Fruit fly (Drosophila melanogaster) whole organism, embryonic: Measurements from ENCODE around the gene CG6927.

ENCODE experiments used
- Atf-2 ChIP-seq: fragments of 200-800 bp; sonication (Bioruptor generic); optimal IDR thresholded peaks from 2 replicates; lab custom pipeline; 2016; ENCODE audit warnings: missing biosample characterization, missing genetic modification characterization
- Atf3 ChIP-seq: fragments of 200-800 bp; sonication (Bioruptor generic); optimal IDR thresholded peaks from 3 replicates; lab custom pipeline; 2016; ENCODE audit warnings: missing biosample characterization, missing genetic modification characterization
- Atf6 ChIP-seq: fragments of 200-800 bp; sonication (Bioruptor generic); IDR thresholded peaks from 2 replicates; pipeline ENCODE4 v1.3.6; 2022; ENCODE audit warnings: missing biosample characterization, missing genetic modification characterization
- Bteb2 ChIP-seq: fragments of 200-800 bp; sonication (Bioruptor generic); optimal IDR thresholded peaks from 2 replicates; lab custom pipeline; 2016; ENCODE audit warnings: missing biosample characterization, missing genetic modification characterization
- CG1024 ChIP-seq: fragments of 200-800 bp; sonication (Bioruptor generic); IDR thresholded peaks from 2 replicates; pipeline ENCODE4 v1.3.6; 2022; ENCODE audit warnings: missing biosample characterization, missing genetic modification characterization
- CG10321 ChIP-seq: fragments of 200-800 bp; sonication (Bioruptor generic); IDR thresholded peaks from 2 replicates; pipeline ENCODE4 v1.3.6; 2022; ENCODE audit warnings: missing biosample characterization, missing genetic modification characterization
- CG11247 ChIP-seq: fragments of 200-800 bp; sonication (Bioruptor generic); IDR thresholded peaks from 2 replicates; pipeline ENCODE4 v1.3.6; 2022; ENCODE audit warnings: missing biosample characterization, missing genetic modification characterization
- CG11695 ChIP-seq: fragments of 200-800 bp; sonication (Bioruptor generic); IDR thresholded peaks from 3 replicates; pipeline ENCODE4 v1.3.6; 2022; ENCODE audit warnings: missing biosample characterization, missing genetic modification characterization
- CG12219 ChIP-seq: fragments of 200-800 bp; sonication (Bioruptor generic); optimal IDR thresholded peaks from 3 replicates; lab custom pipeline; 2018; ENCODE audit warnings: missing biosample characterization, mild to moderate bottlenecking, missing genetic modification characterization
- CG12942 ChIP-seq: fragments of 200-800 bp; sonication (Bioruptor generic); optimal IDR thresholded peaks from 3 replicates; lab custom pipeline; 2016; ENCODE audit warnings: missing biosample characterization, missing genetic modification characterization
- CG13775 ChIP-seq: fragments of 200-800 bp; sonication (Bioruptor generic); optimal IDR thresholded peaks from 3 replicates; lab custom pipeline; 2017; ENCODE audit warnings: missing biosample characterization, mild to moderate bottlenecking, missing genetic modification characterization
- CG14441 ChIP-seq: fragments of 200-800 bp; sonication (Bioruptor generic); IDR thresholded peaks from 2 replicates; pipeline ENCODE4 v1.3.6; 2022; ENCODE audit warnings: missing biosample characterization, missing genetic modification characterization
- CG15269 ChIP-seq: fragments of 200-800 bp; sonication (Bioruptor generic); optimal IDR thresholded peaks from 2 replicates; lab custom pipeline; 2018; ENCODE audit warnings: missing biosample characterization, mild to moderate bottlenecking, missing genetic modification characterization, moderate library complexity
- CG15514 ChIP-seq: fragments of 200-800 bp; sonication (Bioruptor generic); optimal IDR thresholded peaks from 3 replicates; lab custom pipeline; 2017; ENCODE audit warnings: missing biosample characterization, missing genetic modification characterization, mild to moderate bottlenecking, moderate library complexity, missing genetic modification reagents
- CG18599 ChIP-seq: fragments of 200-800 bp; sonication (Bioruptor generic); optimal IDR thresholded peaks from 3 replicates; lab custom pipeline; 2017; ENCODE audit warnings: missing biosample characterization, missing genetic modification characterization, mild to moderate bottlenecking, moderate library complexity, missing genetic modification reagents
- CG2199 ChIP-seq: fragments of 200-800 bp; sonication (Bioruptor generic); IDR thresholded peaks from 3 replicates; pipeline ENCODE4 v1.3.6; 2022; ENCODE audit warnings: missing biosample characterization, missing genetic modification characterization
- CG31388 ChIP-seq: fragments of 200-800 bp; sonication (Bioruptor generic); optimal IDR thresholded peaks from 2 replicates; lab custom pipeline; 2016; ENCODE audit warnings: missing biosample characterization, missing genetic modification characterization
- CG3163 ChIP-seq: fragments of 200-800 bp; sonication (Bioruptor generic); optimal IDR thresholded peaks from 3 replicates; lab custom pipeline; 2016; ENCODE audit warnings: missing biosample characterization, missing genetic modification characterization
- CG3995 ChIP-seq: fragments of 200-800 bp; sonication (Bioruptor generic); optimal IDR thresholded peaks from 3 replicates; lab custom pipeline; 2016; ENCODE audit warnings: missing biosample characterization, missing genetic modification characterization
- CG42726 ChIP-seq: fragments of 200-800 bp; sonication (Bioruptor generic); IDR thresholded peaks from 2 replicates; pipeline ENCODE4 v1.3.6; 2022; ENCODE audit warnings: missing biosample characterization, missing genetic modification characterization; ENCODE audit not compliant: partially characterized antibody
- CG6175 ChIP-seq: fragments of 200-800 bp; sonication (Bioruptor generic); IDR thresholded peaks from 3 replicates; pipeline ENCODE4 v1.3.6; 2022; ENCODE audit warnings: missing biosample characterization, missing genetic modification characterization
- CG6854 ChIP-seq: fragments of 200-800 bp; sonication (Bioruptor generic); optimal IDR thresholded peaks from 3 replicates; lab custom pipeline; 2017; ENCODE audit warnings: missing biosample characterization, mild to moderate bottlenecking, missing genetic modification characterization
- CG8924 ChIP-seq: fragments of 200-800 bp; optimal IDR thresholded peaks from 3 replicates; lab custom pipeline; 2019; ENCODE audit warnings: missing biosample characterization, mild to moderate bottlenecking, missing genetic modification characterization, moderate library complexity
- Dip2 ChIP-seq: fragments of 200-800 bp; sonication (Bioruptor generic); IDR thresholded peaks from 2 replicates; pipeline ENCODE4 v1.3.6; 2022; ENCODE audit warnings: missing biosample characterization, missing genetic modification characterization
- Drgx ChIP-seq: fragments of 200-800 bp; sonication (Bioruptor generic); IDR thresholded peaks from 2 replicates; pipeline ENCODE4 v1.3.6; 2022; ENCODE audit warnings: missing biosample characterization, missing genetic modification characterization
- E2f2 ChIP-seq: fragments of 200-800 bp; sonication (Bioruptor generic); IDR thresholded peaks from 2 replicates; pipeline ENCODE4 v1.3.6; 2022; ENCODE audit warnings: missing biosample characterization, missing genetic modification characterization
- Ets97D ChIP-seq: fragments of 200-800 bp; sonication (Bioruptor generic); optimal IDR thresholded peaks from 3 replicates; lab custom pipeline; 2016; ENCODE audit warnings: missing biosample characterization, missing genetic modification characterization
- Fer3 ChIP-seq: fragments of 200-800 bp; sonication (Bioruptor generic); optimal IDR thresholded peaks from 2 replicates; lab custom pipeline; 2018; ENCODE audit warnings: missing biosample characterization, mild to moderate bottlenecking, missing genetic modification characterization, moderate library complexity
- Hand ChIP-seq: fragments of 200-800 bp; sonication (Bioruptor generic); optimal IDR thresholded peaks from 2 replicates; lab custom pipeline; 2017; ENCODE audit warnings: mild to moderate bottlenecking, missing biosample characterization, missing genetic modification reagents, missing genetic modification characterization
- Mad ChIP-seq: fragments of 200-800 bp; sonication (Bioruptor generic); optimal IDR thresholded peaks from 2 replicates; lab custom pipeline; 2016; ENCODE audit warnings: missing biosample characterization, missing genetic modification characterization
- Mrtf ChIP-seq: fragments of 200-800 bp; sonication (Bioruptor generic); IDR thresholded peaks from 3 replicates; pipeline ENCODE4 v1.3.6; 2022; ENCODE audit warnings: missing biosample characterization, missing genetic modification characterization
- Myb ChIP-seq: fragments of 200-800 bp; sonication (Bioruptor generic); optimal IDR thresholded peaks from 2 replicates; lab custom pipeline; 2016; ENCODE audit warnings: missing biosample characterization, missing genetic modification characterization
- Oaz ChIP-seq: fragments of 200-800 bp; sonication (Bioruptor generic); IDR thresholded peaks from 2 replicates; pipeline ENCODE4 v1.3.6; 2022; ENCODE audit warnings: missing biosample characterization, missing genetic modification characterization
- Optix ChIP-seq: fragments of 200-800 bp; sonication (Bioruptor generic); IDR thresholded peaks from 3 replicates; pipeline ENCODE4 v1.3.6; 2022; ENCODE audit warnings: missing biosample characterization, missing genetic modification characterization
- Trl ChIP-seq, 3 experiments: fragments of >200 bp in 2 of 3; fragments of 200-800 bp in 1 of 3; sonication (Bioruptor generic) in 1 of 3; optimal IDR thresholded peaks; 2 replicates in 1 of 3; 3 replicates in 2 of 3; lab custom pipeline; 2016 to 2017; ENCODE audit warnings: missing biosample characterization in 1 of 3, missing genetic modification characterization in 1 of 3
- Usf ChIP-seq: fragments of 200-800 bp; sonication (Bioruptor generic); optimal IDR thresholded peaks from 2 replicates; lab custom pipeline; 2017; ENCODE audit warnings: missing genotype, missing biosample characterization, missing genetic modification characterization
- cg ChIP-seq: fragments of 200-800 bp; sonication (Bioruptor generic); optimal IDR thresholded peaks from 3 replicates; lab custom pipeline; 2019; ENCODE audit warnings: missing biosample characterization, mild to moderate bottlenecking, missing genetic modification characterization, moderate library complexity
- chn ChIP-seq: fragments of 200-800 bp; sonication (Bioruptor generic); optimal IDR thresholded peaks from 2 replicates; lab custom pipeline; 2016; ENCODE audit warnings: missing biosample characterization, missing genetic modification characterization
- ci ChIP-seq: fragments of 200-800 bp; sonication (Bioruptor generic); IDR thresholded peaks from 3 replicates; pipeline ENCODE4 v1.3.6; 2022; ENCODE audit warnings: missing biosample characterization, missing genetic modification characterization
- esg ChIP-seq: fragments of 200-800 bp; sonication (Bioruptor generic); conservative IDR thresholded peaks from 2 replicates; pipeline ENCODE4 v1.3.6; 2022; ENCODE audit warnings: missing biosample characterization, missing genetic modification characterization
- ftz-f1 ChIP-seq: fragments of 200-800 bp; sonication (Bioruptor generic); optimal IDR thresholded peaks from 2 replicates; lab custom pipeline; 2016; ENCODE audit warnings: missing biosample characterization, missing genetic modification characterization
- ken ChIP-seq: fragments of 200-800 bp; sonication (Bioruptor generic); IDR thresholded peaks from 3 replicates; pipeline ENCODE4 v1.3.6; 2022; ENCODE audit warnings: missing biosample characterization, missing genetic modification characterization
- klu ChIP-seq: fragments of 200-800 bp; sonication (Bioruptor generic); IDR thresholded peaks from 2 replicates; pipeline ENCODE4 v1.3.6; 2022; ENCODE audit warnings: missing biosample characterization, missing genetic modification characterization
- mld ChIP-seq: fragments of 200-800 bp; sonication (Bioruptor generic); IDR thresholded peaks from 3 replicates; pipeline ENCODE4 v1.3.6; 2022; ENCODE audit warnings: missing biosample characterization, missing genetic modification characterization; ENCODE audit not compliant: partially characterized antibody
- sc ChIP-seq, 3 experiments: fragments of >200 bp in 2 of 3; fragments of 200-800 bp in 1 of 3; sonication (Bioruptor generic) in 1 of 3; optimal IDR thresholded peaks; 2 replicates in 2 of 3; 3 replicates in 1 of 3; lab custom pipeline; 2017; ENCODE audit warnings: mild to moderate bottlenecking in 1 of 3, missing biosample characterization in 1 of 3, missing genetic modification characterization in 1 of 3, missing genetic modification reagents in 1 of 3
- scrt ChIP-seq: fragments of 200-800 bp; sonication (Bioruptor generic); optimal IDR thresholded peaks from 2 replicates; lab custom pipeline; 2018; ENCODE audit warnings: missing biosample characterization, mild to moderate bottlenecking, missing genetic modification characterization, moderate library complexity
- sim ChIP-seq: fragments of 200-800 bp; sonication (Bioruptor generic); IDR thresholded peaks from 2 replicates; pipeline ENCODE4 v1.3.6; 2022; ENCODE audit warnings: missing biosample characterization, missing genetic modification characterization
- sug ChIP-seq: fragments of 200-800 bp; optimal IDR thresholded peaks from 2 replicates; lab custom pipeline; 2019; ENCODE audit warnings: missing biosample characterization, mild to moderate bottlenecking, missing genetic modification characterization, moderate library complexity
- zen2 ChIP-seq: fragments of 200-800 bp; sonication (Bioruptor generic); IDR thresholded peaks from 3 replicates; pipeline ENCODE4 v1.3.6; 2022; ENCODE audit warnings: missing biosample characterization, missing genetic modification characterization; ENCODE audit not compliant: partially characterized antibody

The CG6927 gene

dm6 chrX:4939788-4940441 is 33.2 kb downstream of the CG6927 start (continued):
- TF ChIP-seq sim = peak; percentile 90
- peak; percentile 72; the same call in 1 of the 2 replicates for TF ChIP-seq CG10321 (GFP tag; lab: Robert Waterston, UW)
- TF ChIP-seq esg (GFP tag; lab: Robert Waterston, UW) = peak; percentile 95
- peak; percentile 0 to 42 for TF ChIP-seq Trl (optimal IDR thresholded peaks at IDR 0.05; lab: Kevin White, UChicago)
- TF ChIP-seq Trl (GFP tag; optimal IDR thresholded peaks at IDR 0.05; lab: Kevin White, UChicago) = peak; percentile 89
- peak; percentile 93 for TF ChIP-seq Atf3 (GFP tag; lab: Kevin White, UChicago)
- no peak for TF ChIP-seq ftz-f1
- peak; percentile 92 for TF ChIP-seq CG31388 (GFP tag; lab: Kevin White, UChicago)
- TF ChIP-seq CG15269 (tag; lab: Kevin White, UChicago) = peak; percentile 95
- TF ChIP-seq Oaz (GFP tag; lab: Robert Waterston, UW) = peak; percentile 88
- peak; percentile 92 for TF ChIP-seq CG11695 (GFP tag; lab: Robert Waterston, UW)
- peak; percentile 73 for TF ChIP-seq cg (GFP tag; lab: Kevin White, UChicago)
- TF ChIP-seq Optix (GFP tag; lab: Robert Waterston, UW) = peak; percentile 97
- peak; percentile 47 for TF ChIP-seq Dip2 (GFP tag; lab: Robert Waterston, UW)
- no peak for TF ChIP-seq zen2 (GFP tag; lab: Robert Waterston, UW)
- TF ChIP-seq Fer3 (tag; lab: Kevin White, UChicago) = peak; percentile 90
- peak; percentile 90 for TF ChIP-seq CG13775
- peak; percentile 99 for TF ChIP-seq ci
- peak; percentile 43 for TF ChIP-seq Hand (GFP tag; lab: Kevin White, UChicago)
- TF ChIP-seq Myb = peak; percentile 74
- peak; percentile 89 for TF ChIP-seq Bteb2 (GFP tag; lab: Kevin White, UChicago)
- peak; percentile 89 for TF ChIP-seq Usf (GFP tag; lab: Kevin White, UChicago)
- TF ChIP-seq scrt (GFP tag; lab: Kevin White, UChicago) = peak; percentile 79
- TF ChIP-seq CG3995 = peak; percentile 41
- peak; percentile 83; the same call in 1 of the 2 replicates for TF ChIP-seq Atf6 (GFP tag; lab: Robert Waterston, UW)
- TF ChIP-seq chn (GFP tag; lab: Kevin White, UChicago) = peak; percentile 97
- peak; percentile 97 for TF ChIP-seq Mrtf
- peak; percentile 86 for TF ChIP-seq CG12942 (GFP tag; lab: Kevin White, UChicago)
- TF ChIP-seq CG1024 (GFP tag; lab: Robert Waterston, UW) = peak; percentile 94
- peak; percentile 97 for TF ChIP-seq CG2199 (GFP tag; lab: Robert Waterston, UW)
- peak; percentile 60; the same call in 1 of the 3 replicates for TF ChIP-seq CG6175
- TF ChIP-seq Ets97D = peak; percentile 73
- peak; percentile 97 for TF ChIP-seq CG12219 (GFP tag; lab: Kevin White, UChicago)
- TF ChIP-seq CG11247 (GFP tag; lab: Robert Waterston, UW) = peak; percentile 88
- peak; percentile 68 for TF ChIP-seq CG6854 (GFP tag; lab: Kevin White, UChicago)
- TF ChIP-seq CG42726 (GFP tag; lab: Robert Waterston, UW) = no peak
- no peak for TF ChIP-seq mld (GFP tag; lab: Robert Waterston, UW)
- peak; percentile 71 for TF ChIP-seq E2f2 (GFP tag; lab: Robert Waterston, UW)
- peak; percentile 84 for TF ChIP-seq sug (tag; lab: Kevin White, UChicago)
- TF ChIP-seq CG15514 (GFP tag; lab: Kevin White, UChicago) = peak; percentile 67
- peak; percentile 75 for TF ChIP-seq klu (GFP tag; lab: Robert Waterston, UW)
- peak; percentile 98 for TF ChIP-seq ken (GFP tag; lab: Robert Waterston, UW)
- peak; percentile 93 for TF ChIP-seq CG8924 (tag; lab: Kevin White, UChicago)
- TF ChIP-seq sc (optimal IDR thresholded peaks at IDR 0.05; lab: Kevin White, UChicago) = no peak
- peak; percentile 93 for TF ChIP-seq sc (GFP tag; optimal IDR thresholded peaks at IDR 0.05; lab: Kevin White, UChicago)
- peak; percentile 94 for TF ChIP-seq Atf-2 (GFP tag; lab: Kevin White, UChicago)
- peak; percentile 86 for TF ChIP-seq CG18599
- TF ChIP-seq CG3163 (GFP tag; lab: Kevin White, UChicago) = peak; percentile 78
- TF ChIP-seq Drgx (GFP tag; lab: Robert Waterston, UW) = peak; percentile 98
- TF ChIP-seq CG14441 = peak; percentile 97
- peak; percentile 95 for TF ChIP-seq Mad (GFP tag; lab: Kevin White, UChicago)
